Worm (Caenorhabditis elegans) whole organism, late embryonic: Measurements from ENCODE around the gene srt-12.

Experiments used
- K02D7.2 ChIP-seq: sonication (generic microtip); optimal IDR thresholded peaks from 2 replicates; lab custom pipeline; 2017; ENCODE audit warnings: mild to moderate bottlenecking, missing genetic modification characterization, missing compliant biosample characterization
- T23F11.4 ChIP-seq: fragments of 200-800 bp; sonication (Bioruptor generic); optimal IDR thresholded peaks from 2 replicates; lab custom pipeline; 2018; ENCODE audit warnings: mild to moderate bottlenecking, missing genetic modification characterization, missing compliant biosample characterization
- ceh-48 ChIP-seq: sonication (generic microtip); optimal IDR thresholded peaks from 2 replicates; lab custom pipeline; 2016; ENCODE audit warnings: missing genetic modification characterization, inconsistent platforms, missing compliant biosample characterization
- ceh-9 ChIP-seq: sonication (generic microtip); optimal IDR thresholded peaks from 2 replicates; lab custom pipeline; 2016; ENCODE audit warnings: mild to moderate bottlenecking, missing genetic modification characterization, inconsistent platforms, missing compliant biosample characterization
- dmd-4 ChIP-seq: sonication (generic microtip); optimal IDR thresholded peaks from 2 replicates; lab custom pipeline; 2016; ENCODE audit warnings: borderline replicate concordance, missing genetic modification characterization, missing compliant biosample characterization
- ets-4 ChIP-seq: sonication (generic microtip); optimal IDR thresholded peaks from 2 replicates; lab custom pipeline; 2016; ENCODE audit warnings: missing genetic modification characterization, missing compliant biosample characterization
- fax-1 ChIP-seq: sonication (generic microtip); optimal IDR thresholded peaks from 2 replicates; lab custom pipeline; 2016; ENCODE audit warnings: missing genotype, missing genetic modification characterization, missing compliant biosample characterization
- hlh-8 ChIP-seq: sonication (generic microtip); optimal IDR thresholded peaks from 2 replicates; lab custom pipeline; 2016; ENCODE audit warnings: missing genotype, missing genetic modification characterization, missing compliant biosample characterization
- nhr-11 ChIP-seq: fragments of 150-350 bp; optimal IDR thresholded peaks from 2 replicates; lab custom pipeline; 2014; ENCODE audit warnings: missing biosample characterization, missing genetic modification characterization
- pag-3 ChIP-seq: sonication (generic microtip); optimal IDR thresholded peaks from 2 replicates; lab custom pipeline; 2016; ENCODE audit warnings: missing compliant biosample characterization, missing genetic modification characterization, borderline replicate concordance
- pha-4 ChIP-seq: fragments of 150-350 bp; optimal IDR thresholded peaks from 2 replicates; lab custom pipeline; 2018; ENCODE audit warnings: missing biosample characterization, missing genetic modification reagents, missing genetic modification characterization
- zip-5 ChIP-seq: sonication (generic microtip); optimal IDR thresholded peaks from 2 replicates; lab custom pipeline; 2016; ENCODE audit warnings: missing genetic modification characterization, missing compliant biosample characterization
- ztf-16 ChIP-seq: sonication (generic microtip); optimal IDR thresholded peaks from 2 replicates; lab custom pipeline; 2017; ENCODE audit warnings: missing genetic modification characterization, missing compliant biosample characterization

- TF ChIP-seq zip-5 (tag; lab: Kevin White, UChicago) (no peak), ceh-9 (tag; lab: Kevin White, UChicago) (no peak), pha-4 (tag; lab: Kevin White, UChicago) (no peak), T23F11.4 (GFP tag; lab: Kevin White, UChicago) (no peak), hlh-8 (tag; lab: Kevin White, UChicago) (no peak), K02D7.2 (tag; lab: Kevin White, UChicago) (no peak), nhr-11 (tag; lab: Kevin White, UChicago) (no peak), dmd-4 (no peak), ztf-16 (tag; lab: Kevin White, UChicago) (no peak), fax-1 (no peak), ets-4 (tag; lab: Kevin White, UChicago) (no peak), ceh-48 (tag; lab: Kevin White, UChicago) (no peak), pag-3 (no peak)
Measured at ce11 chrV:4241555-4241954, 776 bp downstream of the srt-12 start.
